Worm (Caenorhabditis elegans) whole organism, young adult: ENCODE measurements around the gene F22B5.5.

Experiments
- B0035.1 ChIP-seq: sonication (generic microtip); optimal IDR thresholded peaks from 2 replicates; lab custom pipeline; 2016; ENCODE audit warnings: missing genetic modification characterization, mild to moderate bottlenecking, missing compliant biosample characterization, missing genotype, missing genetic modification reagents
- B0261.1 ChIP-seq: sonication (generic microtip); optimal IDR thresholded peaks from 2 replicates; lab custom pipeline; 2016; ENCODE audit warnings: mild to moderate bottlenecking, missing genetic modification characterization, moderate library complexity, missing compliant biosample characterization
- B0336.3 ChIP-seq: fragments of 200-800 bp; sonication (Bioruptor generic); IDR thresholded peaks from 2 replicates; pipeline ENCODE4 v1.3.6; 2022; ENCODE audit warnings: missing genetic modification characterization, missing compliant biosample characterization
- D2030.7 ChIP-seq: fragments of 200-800 bp; sonication (Bioruptor generic); IDR thresholded peaks from 2 replicates; pipeline ENCODE4 v1.3.6; 2022; ENCODE audit warnings: missing genetic modification reagents, missing genetic modification characterization, missing compliant biosample characterization
- ceh-91 ChIP-seq: fragments of 200-800 bp; sonication (Bioruptor generic); IDR thresholded peaks from 2 replicates; pipeline ENCODE4 v1.3.6; 2022; ENCODE audit warnings: missing genetic modification reagents, missing genetic modification characterization, missing compliant biosample characterization
- ekl-4 ChIP-seq: fragments of 200-800 bp; sonication (Bioruptor generic); IDR thresholded peaks from 2 replicates; pipeline ENCODE4 v1.3.6; 2022; ENCODE audit warnings: missing genetic modification reagents, missing genetic modification characterization, missing compliant biosample characterization
- gei-17 ChIP-seq: fragments of 200-800 bp; sonication (Bioruptor generic); optimal IDR thresholded peaks from 2 replicates; lab custom pipeline; 2018; ENCODE audit warnings: mild to moderate bottlenecking, missing genetic modification characterization, missing compliant biosample characterization
- nhr-179 ChIP-seq: sonication (generic microtip); optimal IDR thresholded peaks from 2 replicates; lab custom pipeline; 2016; ENCODE audit warnings: mild to moderate bottlenecking, missing genetic modification characterization, missing compliant biosample characterization
- sea-2 ChIP-seq: fragments of 200-800 bp; sonication (Bioruptor generic); IDR thresholded peaks from 2 replicates; pipeline ENCODE4 v1.3.6; 2022; ENCODE audit warnings: missing genetic modification characterization, missing compliant biosample characterization
- snpc-1.1 ChIP-seq: sonication (generic microtip); optimal IDR thresholded peaks from 2 replicates; lab custom pipeline; 2017; ENCODE audit warnings: missing genetic modification characterization, mild to moderate bottlenecking, missing compliant biosample characterization, antibody characterized with exemption, moderate library complexity, missing genotype, missing genetic modification reagents; ENCODE audit not compliant: insufficient read depth
- snpc-4 ChIP-seq, 5 experiments: fragments of 150-350 bp in 1 of 5; sonication (generic microtip) in 4 of 5; optimal IDR thresholded peaks; 2 replicates each; lab custom pipeline; 2014 to 2018; ENCODE audit warnings: missing genetic modification characterization in 5 of 5, missing biosample characterization in 3 of 5, antibody characterized with exemption in 2 of 5, mild to moderate bottlenecking in 2 of 5, missing compliant biosample characterization in 2 of 5, missing genotype in 2 of 5, moderate library complexity in 2 of 5, missing genetic modification reagents in 1 of 5
- zim-3 ChIP-seq: sonication (generic microtip); optimal IDR thresholded peaks from 2 replicates; lab custom pipeline; 2017; ENCODE audit warnings: mild to moderate bottlenecking, missing genetic modification characterization, moderate library complexity, missing compliant biosample characterization

- TF ChIP-seq zim-3 (no peak), B0035.1 (no peak), ceh-91 (GFP tag; lab: Robert Waterston, UW) (no peak), snpc-1.1 (tag; lab: Kevin White, UChicago) (no peak), B0261.1 (tag; lab: Kevin White, UChicago) (no peak), gei-17 (GFP tag; lab: Kevin White, UChicago) (no peak), nhr-179 (no peak), D2030.7 (GFP tag; lab: Robert Waterston, UW) (no peak), sea-2 (GFP tag; lab: Robert Waterston, UW) (no peak), ekl-4 (GFP tag; lab: Robert Waterston, UW) (no peak), snpc-4 (GFP tag; optimal IDR thresholded peaks at IDR 0.05; lab: Kevin White, UChicago) (no peak), snpc-4 (tag; optimal IDR thresholded peaks at IDR 0.05; lab: Kevin White, UChicago) (no peak), B0336.3 (GFP tag; lab: Robert Waterston, UW) (no peak)
These were observed 28.8 kb upstream of the F22B5.5 start for ce11 chrII:8483124-8483792.
